Fruit fly (Drosophila melanogaster): ENCODE data around the gene Septin2.

Septin2 gene

dm6 chr3R:20633984-20634446 lies 45.9 kb upstream of the Septin2 start (continued):
- TF ChIP-seq CG30403 (GFP tag; optimal IDR thresholded peaks at IDR 0.05) (peak; percentile 79), ftz-f1 (GFP tag; optimal IDR thresholded peaks at IDR 0.05) (peak; percentile 87), CG11696 (GFP tag; IDR thresholded peaks at IDR 0.05) (no peak), ERR (GFP tag; optimal IDR thresholded peaks at IDR 0.05) (peak; percentile 54), psq (GFP tag; optimal IDR thresholded peaks at IDR 0.05) (peak; percentile 5), ems (GFP tag; optimal IDR thresholded peaks at IDR 0.05) (peak; percentile 45), Med (GFP tag) (peak; percentile 95), CG32532 (GFP tag; IDR thresholded peaks at IDR 0.05) (peak; percentile 66), Camta (GFP tag; optimal IDR thresholded peaks at IDR 0.05) (peak; percentile 41), HmgZ (tag; optimal IDR thresholded peaks at IDR 0.05) (peak; percentile 80), CG2199 (GFP tag; IDR thresholded peaks at IDR 0.05) (peak; percentile 29; the same call in 1 of the 3 replicates), Drgx (GFP tag; IDR thresholded peaks at IDR 0.05) (peak; percentile 64), maf-S (GFP tag; optimal IDR thresholded peaks at IDR 0.05) (peak; percentile 85), CG4360 (GFP tag; IDR thresholded peaks at IDR 0.05) (peak; percentile 34; the same call in 1 of the 2 replicates), peb (GFP tag; IDR thresholded peaks at IDR 0.05) (0 out of 2 replicates have a peak, but pooled peaks have one; percentile 24), slp2 (GFP tag; optimal IDR thresholded peaks at IDR 0.05) (peak; percentile 64), CG12769 (tag; optimal IDR thresholded peaks at IDR 0.05) (no peak), NC2α (GFP tag; optimal IDR thresholded peaks at IDR 0.05) (peak; percentile 50), Ets97D (GFP tag; optimal IDR thresholded peaks at IDR 0.05) (peak; percentile 25), Ptx1 (GFP tag; IDR thresholded peaks at IDR 0.05) (peak; percentile 72), CG34376 (GFP tag; optimal IDR thresholded peaks at IDR 0.05) (peak; percentile 70), Aef1 (GFP tag; IDR thresholded peaks at IDR 0.05) (peak; percentile 84), fd96Cb (tag; optimal IDR thresholded peaks at IDR 0.05) (peak; percentile 59), CG33213 (GFP tag; optimal IDR thresholded peaks at IDR 0.05) (peak; percentile 33), CG10274 (GFP tag; optimal IDR thresholded peaks at IDR 0.05) (peak; percentile 95), Deaf1 (tag; optimal IDR thresholded peaks at IDR 0.05) (no peak), cas (GFP tag; IDR thresholded peaks at IDR 0.05) (peak; percentile 24; the same call in 1 of the 2 replicates), CG9215 (GFP tag; IDR thresholded peaks at IDR 0.05) (peak; percentile 61), odd (GFP tag; optimal IDR thresholded peaks at IDR 0.05) (no peak), CG15696 (tag; optimal IDR thresholded peaks at IDR 0.05) (peak; percentile 35), CG7357 (GFP tag; IDR thresholded peaks at IDR 0.05) (peak; percentile 47; the same call in 1 of the 3 replicates), dmrt11E (tag; optimal IDR thresholded peaks at IDR 0.05) (peak; percentile 63), CG8765 (GFP tag; IDR thresholded peaks at IDR 0.05) (no peak), CG2120 (GFP tag; optimal IDR thresholded peaks at IDR 0.05) (peak; percentile 85), CG3847 (GFP tag; IDR thresholded peaks at IDR 0.05) (peak; percentile 57), jumu (GFP tag; optimal IDR thresholded peaks at IDR 0.05) (peak; percentile 69), CG6854 (GFP tag; optimal IDR thresholded peaks at IDR 0.05) (peak; percentile 43), cwo (GFP tag; optimal IDR thresholded peaks at IDR 0.05) (no peak), CG4424 (GFP tag; optimal IDR thresholded peaks at IDR 0.05) (peak; percentile 77), CG4404 (GFP tag; IDR thresholded peaks at IDR 0.05) (peak; percentile 43; the same call in 1 of the 2 replicates), Dp (GFP tag; optimal IDR thresholded peaks at IDR 0.05) (no peak), CG42726 (GFP tag; IDR thresholded peaks at IDR 0.05; ENCODE audit: partially characterized antibody) (no peak), al (GFP tag; IDR thresholded peaks at IDR 0.05) (peak; percentile 65), CG17612 (GFP tag; IDR thresholded peaks at IDR 0.05) (peak; percentile 44; the same call in 1 of the 2 replicates), CG16863 (GFP tag; optimal IDR thresholded peaks at IDR 0.05) (peak; percentile 66), klu (GFP tag; IDR thresholded peaks at IDR 0.05) (peak; percentile 48; the same call in 1 of the 2 replicates), row (GFP tag; IDR thresholded peaks at IDR 0.05) (peak; percentile 99), wor (GFP tag; IDR thresholded peaks at IDR 0.05) (peak; percentile 50), hb (GFP tag; IDR thresholded peaks at IDR 0.05; ENCODE audit: partially characterized antibody) (no peak), Bdp1 (GFP tag; optimal IDR thresholded peaks at IDR 0.05) (peak; percentile 11), CG18476 (GFP tag; optimal IDR thresholded peaks at IDR 0.05) (peak; percentile 22), Dip2 (GFP tag; IDR thresholded peaks at IDR 0.05) (no peak)
